Worm (Caenorhabditis elegans) whole organism, L4 larva: Measurements from ENCODE around the gene VM106R.1.

Experiments
- R02D3.7 ChIP-seq: fragments of 150-350 bp; sonication (generic microtip); optimal IDR thresholded peaks from 3 replicates; lab custom pipeline; 2014; ENCODE audit warnings: missing biosample characterization, missing genetic modification characterization
- T26A8.4 ChIP-seq: fragments of 200-800 bp; sonication (Bioruptor generic); IDR thresholded peaks from 2 replicates; pipeline ENCODE4 v1.3.6; 2022; ENCODE audit warnings: missing genetic modification characterization, missing compliant biosample characterization
- aly-2 ChIP-seq: sonication (generic microtip); optimal IDR thresholded peaks from 2 replicates; lab custom pipeline; 2018; ENCODE audit warnings: missing biosample characterization, missing genetic modification characterization
- fkh-10 ChIP-seq: fragments of 150-350 bp; optimal IDR thresholded peaks from 2 replicates; lab custom pipeline; 2014; ENCODE audit warnings: missing biosample characterization, missing genetic modification reagents, missing genetic modification characterization
- lin-13 ChIP-seq: fragments of 150-350 bp; optimal IDR thresholded peaks from 2 replicates; lab custom pipeline; 2014; ENCODE audit warnings: missing biosample characterization, missing genetic modification reagents, missing genetic modification characterization
- nhr-11 ChIP-seq: fragments of 150-350 bp; optimal IDR thresholded peaks from 2 replicates; lab custom pipeline; 2014; ENCODE audit warnings: missing biosample characterization, missing genetic modification characterization
- pha-4 ChIP-seq, 2 experiments: fragments of 150-350 bp in 1 of 2; fragments of 200-800 bp in 1 of 2; sonication (Bioruptor generic) in 1 of 2; IDR thresholded peaks in 1 of 2; optimal IDR thresholded peaks in 1 of 2; 2 replicates each; pipeline versions ENCODE4 v1.3.6 to Lab custom; 2014 to 2022; ENCODE audit warnings: missing genetic modification characterization in 2 of 2, missing genetic modification reagents in 2 of 2, missing biosample characterization in 1 of 2, missing compliant biosample characterization in 1 of 2
- ztf-11 ChIP-seq: fragments of 150-350 bp; optimal IDR thresholded peaks from 2 replicates; lab custom pipeline; 2014; ENCODE audit warnings: missing biosample characterization, missing genetic modification characterization

DNA sequence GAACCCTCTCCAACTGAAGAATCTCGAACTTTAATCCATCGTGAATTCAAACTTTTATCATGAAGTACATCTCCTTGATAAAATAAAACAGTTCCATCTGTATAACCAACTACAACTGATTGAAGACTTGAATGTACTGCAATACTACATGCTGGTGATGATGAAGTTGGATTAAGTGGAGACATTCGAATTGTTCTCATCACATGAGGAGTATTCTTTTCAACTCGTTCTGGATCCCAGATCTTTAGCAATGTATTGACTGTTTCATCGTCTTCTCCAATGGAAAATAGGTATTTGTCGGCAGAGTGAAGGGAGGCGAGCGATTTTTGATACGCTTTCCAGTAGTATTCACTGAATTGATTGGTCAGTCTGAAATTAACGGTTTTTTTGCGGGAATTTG is 36.4 kb downstream of the VM106R.1 start:
- TF ChIP-seq lin-13 (no peak), aly-2 (tag; lab: Kevin White, UChicago) (no peak), fkh-10 (GFP tag; lab: Kevin White, UChicago) (no peak), pha-4 (GFP tag; IDR thresholded peaks at IDR 0.05; lab: Robert Waterston, UW) (no peak), pha-4 (tag; optimal IDR thresholded peaks at IDR 0.05; lab: Kevin White, UChicago) (no peak), T26A8.4 (no peak), nhr-11 (tag; lab: Kevin White, UChicago) (no peak), ztf-11 (tag; lab: Kevin White, UChicago) (no peak), R02D3.7 (no peak)
